Fruit fly (Drosophila melanogaster): ENCODE measurements around the gene Hsp26.

Hsp26 gene

DNA sequence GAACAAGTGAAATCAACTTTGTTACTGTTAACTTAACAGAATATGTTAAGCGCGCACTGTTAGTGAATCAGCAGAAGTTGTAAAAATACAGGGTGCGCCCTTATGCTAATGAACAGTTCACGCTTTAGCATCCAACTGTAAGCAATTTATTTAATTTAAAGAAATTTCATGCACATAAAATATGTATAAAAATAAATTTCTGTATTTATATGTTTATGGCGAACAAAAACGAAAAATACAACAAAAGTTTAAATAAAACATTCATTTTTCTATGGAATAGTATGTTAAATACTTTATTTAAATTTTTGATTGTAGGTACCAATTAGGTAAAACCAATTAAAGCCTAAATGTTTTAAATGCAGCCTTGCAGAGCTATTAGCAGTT lies 47.3 kb upstream of the Hsp26 start (continued):
- peak; percentile 1 for TF ChIP-seq nmo (GFP tag; optimal IDR thresholded peaks at IDR 0.05)
- peak; percentile 64 for TF ChIP-seq CG18262 (tag; optimal IDR thresholded peaks at IDR 0.05)
- TF ChIP-seq Meics (GFP tag; optimal IDR thresholded peaks at IDR 0.05): peak; percentile 59
- TF ChIP-seq CG7372 (GFP tag; IDR thresholded peaks at IDR 0.05): 0 out of 2 replicates have a peak, but pooled peaks have one; percentile 12
- peak; percentile 33 for TF ChIP-seq gcm (GFP tag; optimal IDR thresholded peaks at IDR 0.05)
- TF ChIP-seq Med (GFP tag): peak; percentile 62
- TF ChIP-seq D19A (tag; optimal IDR thresholded peaks at IDR 0.05): peak; percentile 51
- peak; percentile 23 for TF ChIP-seq scrt (GFP tag; optimal IDR thresholded peaks at IDR 0.05)
- no peak for TF ChIP-seq CG4360 (GFP tag; IDR thresholded peaks at IDR 0.05)
- no peak for TF ChIP-seq emc (GFP tag; optimal IDR thresholded peaks at IDR 0.05)
- TF ChIP-seq CG13123 (GFP tag; optimal IDR thresholded peaks at IDR 0.05): no peak
- TF ChIP-seq NfI (GFP tag; optimal IDR thresholded peaks at IDR 0.05): peak; percentile 10
- TF ChIP-seq run (tag; optimal IDR thresholded peaks at IDR 0.05): no peak
- 0 out of 2 replicates have a peak, but pooled peaks have one; percentile 21 for TF ChIP-seq Xrp1 (GFP tag; IDR thresholded peaks at IDR 0.05)
- no peak for TF ChIP-seq jing (GFP tag; optimal IDR thresholded peaks at IDR 0.05)
- peak; percentile 39 for TF ChIP-seq CG15601 (tag; optimal IDR thresholded peaks at IDR 0.05)
- no peak for TF ChIP-seq CG9797 (GFP tag; optimal IDR thresholded peaks at IDR 0.05)
- TF ChIP-seq slou (GFP tag; optimal IDR thresholded peaks at IDR 0.05): no peak
- no peak for TF ChIP-seq YL-1 (GFP tag; optimal IDR thresholded peaks at IDR 0.05)
- TF ChIP-seq CG3995 (GFP tag; optimal IDR thresholded peaks at IDR 0.05): peak; percentile 27
- peak; percentile 20 for TF ChIP-seq CG15514 (GFP tag; optimal IDR thresholded peaks at IDR 0.05)
- no peak for TF ChIP-seq shn (GFP tag; optimal IDR thresholded peaks at IDR 0.05)
- no peak for TF ChIP-seq mirr (GFP tag; optimal IDR thresholded peaks at IDR 0.05)
- no peak for TF ChIP-seq Doc3 (GFP tag; IDR thresholded peaks at IDR 0.05; ENCODE audit: partially characterized antibody)
- peak; percentile 2 for TF ChIP-seq Oli (tag; optimal IDR thresholded peaks at IDR 0.05)
- peak; percentile 19 for TF ChIP-seq CG10209 (GFP tag; optimal IDR thresholded peaks at IDR 0.05)
- TF ChIP-seq CG1024 (GFP tag; IDR thresholded peaks at IDR 0.05): no peak
- TF ChIP-seq CG11085 (GFP tag; IDR thresholded peaks at IDR 0.05): no peak
- TF ChIP-seq org-1 (GFP tag; optimal IDR thresholded peaks at IDR 0.05): no peak
- peak; percentile 37 for TF ChIP-seq Nf-YC (tag; optimal IDR thresholded peaks at IDR 0.05)
- peak; percentile 43 for TF ChIP-seq CG17385 (GFP tag; optimal IDR thresholded peaks at IDR 0.05)
- TF ChIP-seq CG7556 (GFP tag; optimal IDR thresholded peaks at IDR 0.05): peak; percentile 27
- no peak for TF ChIP-seq CG15696 (tag; optimal IDR thresholded peaks at IDR 0.05)
- TF ChIP-seq Hmx (GFP tag; optimal IDR thresholded peaks at IDR 0.05): peak; percentile 1
- no peak for TF ChIP-seq CG43689 (GFP tag; IDR thresholded peaks at IDR 0.05)
- TF ChIP-seq ro (GFP tag; IDR thresholded peaks at IDR 0.05): no peak
- peak; percentile 33 for TF ChIP-seq CG6683 (GFP tag; optimal IDR thresholded peaks at IDR 0.05)
- no peak for TF ChIP-seq CG11093 (GFP tag; IDR thresholded peaks at IDR 0.05)
- TF ChIP-seq CG5180 (GFP tag; optimal IDR thresholded peaks at IDR 0.05): no peak
- no peak for TF ChIP-seq danr (GFP tag; IDR thresholded peaks at IDR 0.05)
- no peak for TF ChIP-seq CG17802 (tag; optimal IDR thresholded peaks at IDR 0.05)
- peak; percentile 21 for TF ChIP-seq CG10979 (tag; optimal IDR thresholded peaks at IDR 0.05)
- TF ChIP-seq nom (GFP tag; optimal IDR thresholded peaks at IDR 0.05): peak; percentile 6
- no peak for TF ChIP-seq Pdp1 (GFP tag; optimal IDR thresholded peaks at IDR 0.05)
- TF ChIP-seq hbn (GFP tag; IDR thresholded peaks at IDR 0.05; ENCODE audit: partially characterized antibody): no peak
- no peak for TF ChIP-seq tup (GFP tag; optimal IDR thresholded peaks at IDR 0.05)
- no peak for TF ChIP-seq Sin3A (optimal IDR thresholded peaks at IDR 0.05)
- TF ChIP-seq tx (GFP tag; optimal IDR thresholded peaks at IDR 0.05): no peak
- peak; percentile 2 for TF ChIP-seq CG11723 (GFP tag; optimal IDR thresholded peaks at IDR 0.05)
- no peak for TF ChIP-seq CG12219 (GFP tag; optimal IDR thresholded peaks at IDR 0.05)
- no peak for TF ChIP-seq Spps (tag; optimal IDR thresholded peaks at IDR 0.05)
